Worm (Caenorhabditis elegans) whole organism, young adult: ENCODE measurements around the gene F26F12.4.

Experiments
- B0035.1 ChIP-seq: sonication (generic microtip); optimal IDR thresholded peaks from 2 replicates; lab custom pipeline; 2016; ENCODE audit warnings: missing genetic modification characterization, mild to moderate bottlenecking, missing compliant biosample characterization, missing genotype, missing genetic modification reagents
- C17E4.6 ChIP-seq: fragments of 200-800 bp; sonication (Bioruptor generic); IDR thresholded peaks from 2 replicates; pipeline ENCODE4 v1.3.6; 2022; ENCODE audit warnings: missing genetic modification reagents, missing genetic modification characterization, missing compliant biosample characterization
- F10E7.11 ChIP-seq: sonication (generic microtip); optimal IDR thresholded peaks from 2 replicates; lab custom pipeline; 2017; ENCODE audit warnings: mild to moderate bottlenecking, missing genetic modification characterization, moderate library complexity, missing compliant biosample characterization
- F39B2.1 ChIP-seq: fragments of 200-800 bp; sonication (Bioruptor generic); IDR thresholded peaks from 2 replicates; pipeline ENCODE4 v1.3.6; 2022; ENCODE audit warnings: missing genetic modification reagents, missing genetic modification characterization, missing compliant biosample characterization
- F52B5.7 ChIP-seq: sonication (generic microtip); optimal IDR thresholded peaks from 2 replicates; lab custom pipeline; 2016; ENCODE audit warnings: mild to moderate bottlenecking, missing genetic modification characterization, missing compliant biosample characterization
- F55B11.4 ChIP-seq: sonication (generic microtip); optimal IDR thresholded peaks from 2 replicates; lab custom pipeline; 2016; ENCODE audit warnings: missing compliant biosample characterization, missing genetic modification characterization, borderline replicate concordance; ENCODE audit not compliant: insufficient read depth
- F57C9.4 ChIP-seq: sonication (generic microtip); optimal IDR thresholded peaks from 2 replicates; lab custom pipeline; 2017; ENCODE audit warnings: mild to moderate bottlenecking, missing genetic modification characterization, missing compliant biosample characterization
- K11D2.4 ChIP-seq: fragments of 200-800 bp; sonication (Bioruptor generic); IDR thresholded peaks from 2 replicates; pipeline ENCODE4 v1.3.6; 2022; ENCODE audit warnings: missing genetic modification reagents, missing genetic modification characterization, missing compliant biosample characterization
- T26A5.8 ChIP-seq: sonication (generic microtip); optimal IDR thresholded peaks from 2 replicates; lab custom pipeline; 2016; ENCODE audit warnings: missing genetic modification characterization, missing compliant biosample characterization
- Y53F4B.3 ChIP-seq: fragments of 200-800 bp; sonication (Bioruptor generic); IDR thresholded peaks from 2 replicates; pipeline ENCODE4 v1.3.6; 2022; ENCODE audit warnings: missing genetic modification reagents, missing genetic modification characterization, missing compliant biosample characterization
- Y79H2A.3 ChIP-seq: fragments of 200-800 bp; sonication (Bioruptor generic); conservative IDR thresholded peaks from 2 replicates; pipeline ENCODE4 v1.3.6; 2022; ENCODE audit warnings: missing genetic modification reagents, missing genetic modification characterization, missing compliant biosample characterization
- Y95B8A.8 ChIP-seq: fragments of 200-800 bp; sonication (Bioruptor generic); IDR thresholded peaks from 2 replicates; pipeline ENCODE4 v1.3.6; 2022; ENCODE audit warnings: missing genetic modification reagents, missing genetic modification characterization, missing compliant biosample characterization
- ZK185.1 ChIP-seq: sonication (generic microtip); optimal IDR thresholded peaks from 2 replicates; lab custom pipeline; 2016; ENCODE audit warnings: mild to moderate bottlenecking, missing genetic modification characterization, missing compliant biosample characterization; ENCODE audit not compliant: poor library complexity, severe bottlenecking
- ama-1 ChIP-seq, 3 experiments: fragments of 150-350 bp in 1 of 3; sonication (generic microtip) in 2 of 3; optimal IDR thresholded peaks; 2 replicates each; lab custom pipeline; 2014 to 2018; ENCODE audit warnings: missing biosample characterization in 2 of 3, missing genetic modification characterization in 2 of 3, missing genetic modification reagents in 2 of 3
- aptf-3 ChIP-seq: fragments of 200-800 bp; sonication (Bioruptor generic); IDR thresholded peaks from 2 replicates; pipeline ENCODE4 v1.3.6; 2022; ENCODE audit warnings: missing genetic modification characterization, missing compliant biosample characterization
- attf-3 ChIP-seq: fragments of 200-800 bp; sonication (Bioruptor generic); conservative IDR thresholded peaks from 2 replicates; pipeline ENCODE4 v1.3.6; 2022; ENCODE audit warnings: missing genetic modification reagents, missing genetic modification characterization, missing compliant biosample characterization
- cebp-1 ChIP-seq, 2 experiments: fragments of 200-800 bp in 1 of 2; sonication (Bioruptor generic) in 1 of 2; sonication (generic microtip) in 1 of 2; IDR thresholded peaks in 1 of 2; optimal IDR thresholded peaks in 1 of 2; 2 replicates each; pipeline versions ENCODE4 v1.3.6 to Lab custom; 2017 to 2022; ENCODE audit warnings: missing compliant biosample characterization in 2 of 2, missing genetic modification characterization in 2 of 2, mild to moderate bottlenecking in 1 of 2, missing genetic modification reagents in 1 of 2, moderate library complexity in 1 of 2
- cebp-2 ChIP-seq: fragments of 200-800 bp; sonication (Bioruptor generic); IDR thresholded peaks from 2 replicates; pipeline ENCODE4 v1.3.6; 2022; ENCODE audit warnings: missing genetic modification characterization, missing compliant biosample characterization
- ceh-27 ChIP-seq: fragments of 200-800 bp; sonication (Bioruptor generic); optimal IDR thresholded peaks from 2 replicates; lab custom pipeline; 2018; ENCODE audit warnings: mild to moderate bottlenecking, missing genetic modification characterization, moderate library complexity, missing compliant biosample characterization
- dox-1 ChIP-seq: fragments of 200-800 bp; sonication (Bioruptor generic); IDR thresholded peaks from 2 replicates; pipeline ENCODE4 v1.3.6; 2022; ENCODE audit warnings: missing genetic modification reagents, missing genetic modification characterization, missing compliant biosample characterization
- dpff-1 ChIP-seq: sonication (generic microtip); optimal IDR thresholded peaks from 2 replicates; lab custom pipeline; 2017; ENCODE audit warnings: mild to moderate bottlenecking, missing genetic modification characterization, missing compliant biosample characterization
- egl-44 ChIP-seq: fragments of 200-800 bp; sonication (Bioruptor generic); IDR thresholded peaks from 2 replicates; pipeline ENCODE4 v1.3.6; 2022; ENCODE audit warnings: missing genetic modification reagents, missing genetic modification characterization, missing compliant biosample characterization
- ekl-4 ChIP-seq: fragments of 200-800 bp; sonication (Bioruptor generic); IDR thresholded peaks from 2 replicates; pipeline ENCODE4 v1.3.6; 2022; ENCODE audit warnings: missing genetic modification reagents, missing genetic modification characterization, missing compliant biosample characterization
- hrde-1 ChIP-seq: sonication (generic microtip); optimal IDR thresholded peaks from 2 replicates; lab custom pipeline; 2016; ENCODE audit warnings: missing genetic modification characterization, mild to moderate bottlenecking, missing compliant biosample characterization, moderate library complexity, missing genotype, missing genetic modification reagents, borderline replicate concordance
- lin-35 ChIP-seq, 3 experiments: fragments of 150-350 bp in 2 of 3; sonication (generic microtip) in 1 of 3; optimal IDR thresholded peaks; 2 replicates each; lab custom pipeline; 2014 to 2018; ENCODE audit warnings: missing biosample characterization in 3 of 3, missing genetic modification characterization in 3 of 3, missing genetic modification reagents in 3 of 3
- lin-40 ChIP-seq: sonication (generic microtip); optimal IDR thresholded peaks from 2 replicates; lab custom pipeline; 2016; ENCODE audit warnings: missing genetic modification characterization, mild to moderate bottlenecking, missing compliant biosample characterization, missing genotype, missing genetic modification reagents
- lsl-1 ChIP-seq: fragments of 200-800 bp; sonication (Bioruptor generic); optimal IDR thresholded peaks from 2 replicates; lab custom pipeline; 2018; ENCODE audit warnings: mild to moderate bottlenecking, missing genetic modification characterization, moderate library complexity, missing compliant biosample characterization
- madf-10 ChIP-seq: sonication (generic microtip); optimal IDR thresholded peaks from 2 replicates; lab custom pipeline; 2016; ENCODE audit warnings: mild to moderate bottlenecking, missing genetic modification characterization, missing compliant biosample characterization
- madf-3 ChIP-seq: fragments of 200-800 bp; sonication (Bioruptor generic); IDR thresholded peaks from 2 replicates; pipeline ENCODE4 v1.3.6; 2022; ENCODE audit warnings: missing genetic modification reagents, missing genetic modification characterization, missing compliant biosample characterization
- mes-4 ChIP-seq: sonication (generic microtip); optimal IDR thresholded peaks from 2 replicates; lab custom pipeline; 2016; ENCODE audit warnings: missing genotype, missing genetic modification characterization, missing compliant biosample characterization
- nfya-1 ChIP-seq: sonication (generic microtip); optimal IDR thresholded peaks from 2 replicates; lab custom pipeline; 2017; ENCODE audit warnings: antibody characterized with exemption, missing compliant biosample characterization, missing genetic modification characterization, borderline replicate concordance; ENCODE audit not compliant: insufficient read depth
- nfya-2 ChIP-seq: fragments of 200-800 bp; sonication (Bioruptor generic); IDR thresholded peaks from 2 replicates; pipeline ENCODE4 v1.3.6; 2022; ENCODE audit warnings: missing genetic modification reagents, missing genetic modification characterization, missing compliant biosample characterization
- nfyb-1 ChIP-seq: fragments of 200-800 bp; sonication (Bioruptor generic); IDR thresholded peaks from 2 replicates; pipeline ENCODE4 v1.3.6; 2022; ENCODE audit warnings: missing genetic modification reagents, missing genetic modification characterization, missing compliant biosample characterization
- nhr-120 ChIP-seq: fragments of 200-800 bp; sonication (Bioruptor generic); IDR thresholded peaks from 2 replicates; pipeline ENCODE4 v1.3.6; 2022; ENCODE audit warnings: missing genetic modification characterization, missing compliant biosample characterization
- nhr-27 ChIP-seq: fragments of 200-800 bp; sonication (Bioruptor generic); optimal IDR thresholded peaks from 2 replicates; lab custom pipeline; 2018; ENCODE audit warnings: mild to moderate bottlenecking, missing genetic modification characterization, moderate library complexity, missing compliant biosample characterization
- rpc-1 ChIP-seq, 2 experiments: fragments of 150-350 bp in 1 of 2; sonication (generic microtip) in 1 of 2; optimal IDR thresholded peaks; 2 replicates each; lab custom pipeline; 2014 to 2018; ENCODE audit warnings: missing biosample characterization in 1 of 2, missing genetic modification characterization in 1 of 2, missing genetic modification reagents in 1 of 2, missing genotype in 1 of 2
- sdz-38 ChIP-seq: sonication (generic microtip); optimal IDR thresholded peaks from 2 replicates; lab custom pipeline; 2016; ENCODE audit warnings: missing genotype, missing genetic modification characterization, missing compliant biosample characterization
- sea-2 ChIP-seq: fragments of 200-800 bp; sonication (Bioruptor generic); IDR thresholded peaks from 2 replicates; pipeline ENCODE4 v1.3.6; 2022; ENCODE audit warnings: missing genetic modification characterization, missing compliant biosample characterization
- snpc-1.1 ChIP-seq: sonication (generic microtip); optimal IDR thresholded peaks from 2 replicates; lab custom pipeline; 2017; ENCODE audit warnings: missing genetic modification characterization, mild to moderate bottlenecking, missing compliant biosample characterization, antibody characterized with exemption, moderate library complexity, missing genotype, missing genetic modification reagents; ENCODE audit not compliant: insufficient read depth
- zim-3 ChIP-seq: sonication (generic microtip); optimal IDR thresholded peaks from 2 replicates; lab custom pipeline; 2017; ENCODE audit warnings: mild to moderate bottlenecking, missing genetic modification characterization, moderate library complexity, missing compliant biosample characterization
- ztf-26 ChIP-seq: sonication (generic microtip); optimal IDR thresholded peaks from 2 replicates; lab custom pipeline; 2017; ENCODE audit warnings: missing genetic modification characterization, missing compliant biosample characterization

F26F12.4 gene

DNA sequence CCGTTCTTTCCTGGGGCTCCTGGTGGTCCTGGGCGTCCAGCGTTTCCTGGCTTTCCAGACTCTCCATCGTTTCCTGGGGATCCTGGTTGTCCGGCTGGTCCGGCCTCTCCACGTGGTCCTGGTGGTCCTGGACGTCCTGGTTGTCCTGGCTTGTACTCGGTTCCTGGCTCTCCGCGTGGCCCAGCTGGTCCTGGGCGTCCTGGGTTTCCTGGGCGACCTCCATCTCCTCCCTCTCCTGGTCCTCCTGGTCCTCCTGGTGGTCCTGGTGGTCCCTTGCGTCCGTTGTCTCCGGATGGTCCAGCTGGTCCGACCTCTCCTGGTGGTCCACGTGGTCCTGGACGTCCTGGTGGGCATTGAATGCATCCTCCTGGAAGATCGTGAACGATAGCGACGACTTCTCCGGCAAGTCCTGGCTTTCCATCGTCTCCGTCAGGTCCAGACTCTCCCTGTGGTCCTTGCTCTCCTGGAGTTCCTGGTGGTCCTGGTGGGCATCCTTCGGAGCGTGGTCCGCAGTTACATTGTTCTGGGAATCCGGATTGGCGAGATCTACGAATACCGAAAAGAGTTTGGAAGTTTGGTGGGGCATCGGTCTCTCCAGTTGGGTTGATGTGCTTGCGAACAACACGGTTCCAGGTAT lies 33.0 kb downstream of the F26F12.4 start (continued):
- TF ChIP-seq ama-1 (optimal IDR thresholded peaks at IDR 0.05; lab: Kevin White, UChicago) (no peak), ama-1 (GFP tag; optimal IDR thresholded peaks at IDR 0.05; lab: Kevin White, UChicago) (no peak), madf-10 (tag; lab: Kevin White, UChicago) (no peak), B0035.1 (tag; lab: Kevin White, UChicago) (no peak), madf-3 (no peak), lin-35 (GFP tag; optimal IDR thresholded peaks at IDR 0.05; lab: Kevin White, UChicago) (no peak), F10E7.11 (no peak), ceh-27 (GFP tag; lab: Kevin White, UChicago) (no peak), dox-1 (GFP tag; lab: Robert Waterston, UW) (no peak)

DNA sequence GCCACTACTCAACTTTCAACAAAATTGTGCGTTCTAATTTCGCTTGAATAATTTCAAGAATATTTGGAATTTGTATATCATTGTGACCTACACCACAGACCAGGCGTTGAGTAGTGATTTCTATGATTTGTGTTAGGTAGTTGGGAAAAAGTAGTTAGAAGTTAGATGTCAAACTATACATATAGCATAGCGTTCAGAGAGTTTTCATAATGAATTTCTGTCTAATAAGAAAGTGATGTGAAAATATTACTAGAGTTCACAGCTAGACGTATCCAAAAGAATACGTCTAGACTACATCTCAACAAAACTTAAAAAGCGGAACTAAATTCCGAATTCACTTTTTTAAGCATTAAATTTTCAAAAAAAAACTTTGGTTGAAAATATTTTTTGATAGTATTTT lies 33.7 kb downstream of the F26F12.4 start:
- TF ChIP-seq snpc-1.1, result no peak
- TF ChIP-seq Y53F4B.3 (GFP tag; lab: Robert Waterston, UW), result no peak
- TF ChIP-seq cebp-1 (GFP tag; IDR thresholded peaks at IDR 0.05; lab: Robert Waterston, UW), result no peak
- TF ChIP-seq cebp-1 (tag; optimal IDR thresholded peaks at IDR 0.05; lab: Kevin White, UChicago), result no peak
- peak; percentile 28 for TF ChIP-seq zim-3 (tag; lab: Kevin White, UChicago)
- TF ChIP-seq ZK185.1 (tag; lab: Kevin White, UChicago), result peak; percentile 30
- no peak for TF ChIP-seq dpff-1 (tag; lab: Kevin White, UChicago)
- no peak for TF ChIP-seq K11D2.4 (GFP tag; lab: Robert Waterston, UW)
- no peak for TF ChIP-seq F55B11.4 (tag; lab: Kevin White, UChicago)
- TF ChIP-seq nfyb-1, result 0 out of 2 replicates have a peak, but pooled peaks have one; percentile 27

DNA sequence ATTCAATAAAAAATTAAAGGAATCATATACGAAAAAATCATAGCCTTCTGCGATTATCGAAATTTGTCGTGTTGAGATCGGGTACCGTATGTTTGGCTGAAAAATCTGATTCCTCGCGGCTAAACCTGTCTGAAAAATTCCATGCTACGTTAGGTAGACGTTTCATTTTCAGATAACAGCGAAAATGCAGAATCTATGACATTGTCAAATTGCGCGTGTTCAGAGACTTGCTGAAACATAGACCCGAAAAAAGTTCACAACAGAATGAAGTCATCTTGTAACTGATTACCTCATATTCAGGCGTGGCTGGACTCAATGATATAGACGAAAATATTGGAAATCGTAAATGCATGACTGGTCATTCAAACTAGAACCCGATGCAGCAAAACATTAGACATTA lies 35.6 kb downstream of the F26F12.4 start, which contains the start of gene srh-76:
Gene srh-76, plus strand, starts transcription at position 301 of the 400 bp plus-strand sequence.
- TF ChIP-seq aptf-3 (GFP tag; lab: Robert Waterston, UW), result no peak
- no peak for TF ChIP-seq ama-1 (optimal IDR thresholded peaks at IDR 0.05; lab: Kevin White, UChicago)
- TF ChIP-seq ama-1 (GFP tag; optimal IDR thresholded peaks at IDR 0.05; lab: Kevin White, UChicago), result no peak

DNA sequence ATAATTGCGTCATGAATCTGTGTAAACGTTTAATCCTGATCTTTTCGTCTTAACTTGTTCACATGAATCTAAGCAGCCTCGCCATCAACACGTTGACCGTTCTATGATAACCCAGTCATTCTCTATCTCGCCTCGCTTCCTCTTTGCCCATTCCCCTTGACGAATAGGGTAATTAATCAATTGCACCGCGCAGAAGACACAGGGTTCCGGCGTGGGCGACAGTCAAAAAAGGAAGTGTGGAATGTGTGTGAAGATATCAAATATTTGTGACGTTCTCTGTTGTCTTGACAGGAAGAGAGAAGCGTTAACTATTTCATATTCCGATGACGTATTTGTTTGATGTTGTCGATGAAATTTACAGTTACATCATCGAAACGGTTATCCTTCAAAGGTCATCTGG lies 36.3 kb downstream of the F26F12.4 start:
- TF ChIP-seq nfya-1 (tag; lab: Kevin White, UChicago) (no peak), nhr-27 (tag; lab: Kevin White, UChicago) (no peak), ekl-4 (GFP tag; lab: Robert Waterston, UW) (peak; percentile 62; the same call in 1 of the 2 replicates), lsl-1 (no peak), attf-3 (no peak), nfya-2 (no peak), ztf-26 (peak; percentile 0), F52B5.7 (no peak), madf-3 (0 out of 2 replicates have a peak, but pooled peaks have one; percentile 38), rpc-1 (optimal IDR thresholded peaks at IDR 0.05; lab: Kevin White, UChicago) (no peak), rpc-1 (tag; optimal IDR thresholded peaks at IDR 0.05; lab: Kevin White, UChicago) (no peak), hrde-1 (no peak), cebp-2 (GFP tag; lab: Robert Waterston, UW) (no peak), sdz-38 (tag; lab: Kevin White, UChicago) (no peak), lin-40 (tag; lab: Kevin White, UChicago) (peak; percentile 27), Y95B8A.8 (GFP tag; lab: Robert Waterston, UW) (no peak), sea-2 (GFP tag; lab: Robert Waterston, UW) (no peak), egl-44 (no peak), dpff-1 (tag; lab: Kevin White, UChicago) (no peak), mes-4 (tag; lab: Kevin White, UChicago) (no peak), F57C9.4 (tag; lab: Kevin White, UChicago) (no peak), C17E4.6 (GFP tag; lab: Robert Waterston, UW) (no peak), F39B2.1 (no peak), Y79H2A.3 (GFP tag; lab: Robert Waterston, UW) (peak; percentile 64; the same call in 1 of the 2 replicates), T26A5.8 (no peak), nhr-120 (no peak)
